Fruit fly (Drosophila melanogaster) whole organism, pupa: ENCODE measurements around the gene mRpL24.

Source experiments
- CG10348 ChIP-seq: fragments of 200-800 bp; sonication (Bioruptor generic); IDR thresholded peaks from 2 replicates; pipeline ENCODE4 v1.3.6; 2022; ENCODE audit warnings: missing biosample characterization, missing genetic modification characterization
- CG12605 ChIP-seq: fragments of 200-800 bp; sonication (Bioruptor generic); IDR thresholded peaks from 2 replicates; pipeline ENCODE4 v1.3.6; 2022; ENCODE audit warnings: missing biosample characterization, missing genetic modification characterization
- CG13204 ChIP-seq: fragments of 200-800 bp; sonication (Bioruptor generic); optimal IDR thresholded peaks from 2 replicates; lab custom pipeline; 2018; ENCODE audit warnings: missing biosample characterization, mild to moderate bottlenecking, missing genetic modification characterization, moderate library complexity
- CG14655 ChIP-seq: fragments of 200-800 bp; sonication (Bioruptor generic); optimal IDR thresholded peaks from 3 replicates; lab custom pipeline; 2017; ENCODE audit warnings: mild to moderate bottlenecking, missing biosample characterization, missing genetic modification reagents, missing genetic modification characterization
- CG4496 ChIP-seq: fragments of 200-800 bp; sonication (Bioruptor generic); IDR thresholded peaks from 3 replicates; pipeline ENCODE4 v1.3.6; 2022; ENCODE audit warnings: missing biosample characterization, missing genetic modification characterization
- CG8159 ChIP-seq: fragments of 200-800 bp; sonication (Bioruptor generic); optimal IDR thresholded peaks from 3 replicates; lab custom pipeline; 2018; ENCODE audit warnings: missing biosample characterization, mild to moderate bottlenecking, missing genetic modification characterization, moderate library complexity
- EcR ChIP-seq: fragments of 200-800 bp; sonication (Bioruptor generic); optimal IDR thresholded peaks from 3 replicates; lab custom pipeline; 2019; ENCODE audit warnings: missing biosample characterization, missing genetic modification characterization, mild to moderate bottlenecking, moderate library complexity, missing genetic modification reagents
- Ets98B ChIP-seq: fragments of 200-800 bp; sonication (Bioruptor generic); IDR thresholded peaks from 2 replicates; pipeline ENCODE4 v1.3.6; 2022; ENCODE audit warnings: missing biosample characterization, missing genetic modification characterization
- fd96Ca ChIP-seq: fragments of 200-800 bp; sonication (Bioruptor generic); IDR thresholded peaks from 3 replicates; pipeline ENCODE4 v1.3.6; 2022; ENCODE audit warnings: missing biosample characterization, missing genetic modification characterization
- gl ChIP-seq: fragments of 200-800 bp; sonication (Bioruptor generic); optimal IDR thresholded peaks from 2 replicates; lab custom pipeline; 2018; ENCODE audit warnings: missing biosample characterization, mild to moderate bottlenecking, missing genetic modification characterization
- rn ChIP-seq: fragments of 200-800 bp; sonication (Bioruptor generic); IDR thresholded peaks from 2 replicates; pipeline ENCODE4 v1.3.6; 2022; ENCODE audit warnings: missing biosample characterization, missing genetic modification characterization

DNA sequence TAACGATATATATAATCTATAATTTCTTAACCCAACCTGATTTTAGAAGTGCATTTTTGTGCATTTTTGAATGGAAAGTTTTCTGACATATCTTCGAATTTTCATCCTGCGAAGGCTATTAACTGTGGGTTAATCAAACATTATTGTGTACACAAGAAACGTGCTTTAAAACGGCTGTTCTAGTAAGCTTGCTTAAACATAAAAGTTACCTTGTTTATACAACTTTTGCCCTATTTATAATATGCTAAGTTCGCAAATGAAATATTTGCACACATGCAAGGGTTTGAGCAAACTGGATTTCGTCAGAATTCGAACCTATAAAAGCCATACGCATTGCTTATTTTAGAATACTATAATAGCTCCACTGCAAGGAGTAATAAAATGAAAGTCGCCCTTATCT, 8.1 kb downstream of the mRpL24 start, which contains the start of gene Sgs1:
- TF ChIP-seq CG13204 (GFP tag; lab: Kevin White, UChicago) (no peak), fd96Ca (GFP tag; lab: Robert Waterston, UW) (no peak), CG14655 (GFP tag; lab: Kevin White, UChicago) (no peak), CG4496 (GFP tag; lab: Robert Waterston, UW) (no peak), CG10348 (no peak), CG8159 (tag; lab: Kevin White, UChicago) (no peak), EcR (GFP tag; lab: Kevin White, UChicago) (no peak), CG12605 (GFP tag; lab: Robert Waterston, UW) (no peak), gl (no peak), Ets98B (GFP tag; lab: Robert Waterston, UW) (no peak), rn (GFP tag; lab: Robert Waterston, UW) (no peak)
